Fruit fly (Drosophila melanogaster): ENCODE results near the gene CG31086.

The CG31086 gene

dm6 chr3R:26137189-26137588, 47.9 kb upstream of the CG31086 start (continued):
- TF ChIP-seq CG7839 (tag; optimal IDR thresholded peaks at IDR 0.05) (peak; percentile 30), Kr (GFP tag; optimal IDR thresholded peaks at IDR 0.05) (no peak), CG4328 (GFP tag; optimal IDR thresholded peaks at IDR 0.05) (no peak), Dp (GFP tag; optimal IDR thresholded peaks at IDR 0.05) (peak; percentile 85), stwl (tag; optimal IDR thresholded peaks at IDR 0.05) (peak; percentile 50), da (GFP tag; optimal IDR thresholded peaks at IDR 0.05) (no peak), Med (GFP tag) (peak; percentile 87), Opbp (GFP tag; IDR thresholded peaks at IDR 0.05; ENCODE audit: partially characterized antibody) (peak; percentile 39; the same call in 1 of the 3 replicates), Bgb (GFP tag; IDR thresholded peaks at IDR 0.05; ENCODE audit: partially characterized antibody) (peak; percentile 66), CG11504 (tag; optimal IDR thresholded peaks at IDR 0.05) (peak; percentile 89), al (GFP tag; IDR thresholded peaks at IDR 0.05) (no peak), Ptx1 (GFP tag; IDR thresholded peaks at IDR 0.05) (no peak), CG34224 (GFP tag; IDR thresholded peaks at IDR 0.05; ENCODE audit: partially characterized antibody) (peak; percentile 30; the same call in 1 of the 3 replicates), CG32532 (GFP tag; IDR thresholded peaks at IDR 0.05) (peak; percentile 31; the same call in 1 of the 2 replicates), Fer2 (tag; optimal IDR thresholded peaks at IDR 0.05) (no peak), disco-r (GFP tag; optimal IDR thresholded peaks at IDR 0.05) (no peak), Camta (GFP tag; optimal IDR thresholded peaks at IDR 0.05) (no peak), exex (tag; optimal IDR thresholded peaks at IDR 0.05) (no peak), CG31441 (GFP tag; IDR thresholded peaks at IDR 0.05) (no peak), eve (GFP tag; optimal IDR thresholded peaks at IDR 0.05) (no peak), CG10209 (GFP tag; optimal IDR thresholded peaks at IDR 0.05) (no peak), nmo (GFP tag; optimal IDR thresholded peaks at IDR 0.05) (peak; percentile 54), ERR (GFP tag; optimal IDR thresholded peaks at IDR 0.05) (no peak), Aef1 (GFP tag; IDR thresholded peaks at IDR 0.05) (no peak), CG6654 (GFP tag; optimal IDR thresholded peaks at IDR 0.05) (no peak), ftz-f1 (GFP tag; optimal IDR thresholded peaks at IDR 0.05) (peak; percentile 58), tin (GFP tag; optimal IDR thresholded peaks at IDR 0.05) (no peak), CG6765 (GFP tag; optimal IDR thresholded peaks at IDR 0.05) (no peak), HLH54F (GFP tag; optimal IDR thresholded peaks at IDR 0.05) (no peak), CG11456 (GFP tag; IDR thresholded peaks at IDR 0.05) (peak; percentile 65; the same call in 1 of the 3 replicates), pzg (GFP tag; optimal IDR thresholded peaks at IDR 0.05) (peak; percentile 10), gro (GFP tag; optimal IDR thresholded peaks at IDR 0.05) (peak; percentile 27), p53 (GFP tag; optimal IDR thresholded peaks at IDR 0.05) (no peak), HmgZ (tag; optimal IDR thresholded peaks at IDR 0.05) (no peak), CG17912 (GFP tag; optimal IDR thresholded peaks at IDR 0.05) (peak; percentile 14), CG7271 (tag; optimal IDR thresholded peaks at IDR 0.05) (no peak), gfzf (GFP tag; optimal IDR thresholded peaks at IDR 0.05) (no peak), CG3281 (GFP tag; optimal IDR thresholded peaks at IDR 0.05) (no peak), lmd (GFP tag; IDR thresholded peaks at IDR 0.05) (peak; percentile 35; the same call in 1 of the 2 replicates), H2.0 (GFP tag; IDR thresholded peaks at IDR 0.05) (no peak), CG2120 (GFP tag; optimal IDR thresholded peaks at IDR 0.05) (no peak), salm (tag; optimal IDR thresholded peaks at IDR 0.05) (no peak), hb (GFP tag; IDR thresholded peaks at IDR 0.05; ENCODE audit: partially characterized antibody) (no peak), Nf-YB (GFP tag; optimal IDR thresholded peaks at IDR 0.05) (no peak), CG4424 (GFP tag; optimal IDR thresholded peaks at IDR 0.05) (no peak), shn (GFP tag; optimal IDR thresholded peaks at IDR 0.05) (no peak), sim (GFP tag; IDR thresholded peaks at IDR 0.05) (no peak), HmgD (GFP tag; optimal IDR thresholded peaks at IDR 0.05) (no peak), CG13424 (tag; optimal IDR thresholded peaks at IDR 0.05) (no peak), CG3847 (GFP tag; IDR thresholded peaks at IDR 0.05) (0 out of 2 replicates have a peak, but pooled peaks have one; percentile 24), dpn (GFP tag; optimal IDR thresholded peaks at IDR 0.05) (no peak)
